Fruit fly (Drosophila melanogaster): Measurements from ENCODE around the gene CG12728.
A peak's percentile ranks its signal among the peaks of the same experiment; 100 is the strongest.

dm6 chrX:5899241-5900145 is 42.9 kb upstream of the CG12728 start:
- TF ChIP-seq psq (GFP tag; optimal IDR thresholded peaks at IDR 0.05): peak; percentile 96
- no peak for TF ChIP-seq br (GFP tag; optimal IDR thresholded peaks at IDR 0.05)
- TF ChIP-seq Sp1 (GFP tag; optimal IDR thresholded peaks at IDR 0.05): peak; percentile 2
